Fruit fly (Drosophila melanogaster) Kc167 (cell line): Measurements from ENCODE around the gene mRpL35.

ENCODE experiments used
- Myc ChIP-seq: fragments of >200 bp; optimal IDR thresholded peaks from 2 replicates; lab custom pipeline; 2017; ENCODE audit warnings: missing external identifiers
- Sin3A ChIP-seq: fragments of >200 bp; optimal IDR thresholded peaks from 2 replicates; lab custom pipeline; 2018; ENCODE audit warnings: missing external identifiers
- h ChIP-seq: fragments of >200 bp; optimal IDR thresholded peaks from 3 replicates; lab custom pipeline; 2018; ENCODE audit warnings: missing external identifiers
- insv ChIP-seq: fragments of >200 bp; optimal IDR thresholded peaks from 3 replicates; lab custom pipeline; 2018; ENCODE audit warnings: missing external identifiers
- psq ChIP-seq: fragments of >200 bp; optimal IDR thresholded peaks from 2 replicates; lab custom pipeline; 2017; ENCODE audit warnings: missing external identifiers
- ttk ChIP-seq: sonication (Bioruptor generic); optimal IDR thresholded peaks from 2 replicates; lab custom pipeline; 2017; ENCODE audit warnings: missing external identifiers

mRpL35 gene

DNA sequence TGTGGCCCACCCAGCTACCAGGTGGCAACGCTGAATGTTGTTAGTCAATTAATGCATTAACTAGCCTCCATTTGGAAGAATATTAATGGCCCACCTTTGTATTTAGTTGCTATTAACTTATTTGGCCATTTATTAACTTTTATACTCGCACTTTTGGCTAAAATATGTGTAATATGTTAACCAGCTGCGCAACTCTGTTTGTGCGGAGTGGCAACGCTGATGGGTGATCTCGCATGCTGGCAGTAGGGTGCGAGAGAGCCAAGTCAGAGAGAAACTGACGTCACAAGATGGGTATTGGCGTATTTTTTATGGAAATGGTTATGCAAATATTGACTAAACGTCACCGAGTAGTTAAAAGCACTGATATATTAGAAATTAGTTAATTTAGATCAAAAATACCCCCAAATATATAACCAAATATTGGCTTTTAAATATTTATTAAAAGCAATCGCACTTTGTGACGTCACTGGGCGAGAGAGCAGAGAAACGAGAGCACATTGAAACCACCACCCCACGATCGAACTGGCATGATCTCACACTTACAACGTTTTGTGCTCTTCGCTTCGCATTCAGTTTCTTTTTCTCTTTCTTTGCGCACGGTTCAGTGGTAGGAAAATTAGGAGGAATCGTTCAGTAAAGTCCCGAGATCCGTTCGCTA is 18.4 kb downstream of the mRpL35 start, which contains the start of gene how:
Gene how, plus strand, starts transcription at position 567 of the 658 bp plus-strand sequence.
- no peak for TF ChIP-seq h (lab: Kevin White, UChicago)
- no peak for TF ChIP-seq Sin3A
- TF ChIP-seq Myc (lab: Kevin White, UChicago): no peak
- no peak for TF ChIP-seq psq (lab: Kevin White, UChicago)
- no peak for TF ChIP-seq insv (lab: Kevin White, UChicago)
- no peak for TF ChIP-seq ttk (lab: Kevin White, UChicago)

dm6 chr3R:22042283-22042875 is 19.1 kb downstream of the mRpL35 start:
- TF ChIP-seq ttk (lab: Kevin White, UChicago) (no peak), Myc (lab: Kevin White, UChicago) (no peak), psq (lab: Kevin White, UChicago) (no peak), Sin3A (no peak), h (lab: Kevin White, UChicago) (no peak), insv (lab: Kevin White, UChicago) (no peak)

DNA sequence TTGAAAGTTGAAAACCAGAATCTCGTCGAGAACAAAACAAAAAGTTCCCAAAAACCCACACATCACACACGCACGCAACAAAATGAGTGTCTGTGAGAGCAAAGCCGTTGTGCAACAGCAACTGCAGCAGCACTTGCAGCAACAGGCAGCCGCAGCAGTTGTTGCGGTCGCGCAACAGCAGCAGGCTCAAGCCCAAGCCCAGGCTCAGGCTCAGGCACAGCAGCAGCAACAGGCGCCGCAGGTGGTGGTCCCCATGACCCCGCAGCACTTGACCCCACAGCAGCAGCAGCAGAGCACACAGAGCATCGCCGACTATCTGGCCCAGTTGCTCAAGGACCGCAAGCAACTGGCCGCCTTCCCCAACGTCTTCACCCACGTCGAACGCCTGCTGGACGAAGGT is 19.7 kb downstream of the mRpL35 start:
- TF ChIP-seq ttk (lab: Kevin White, UChicago) (peak; percentile 2), insv (lab: Kevin White, UChicago) (no peak), psq (lab: Kevin White, UChicago) (no peak)

DNA sequence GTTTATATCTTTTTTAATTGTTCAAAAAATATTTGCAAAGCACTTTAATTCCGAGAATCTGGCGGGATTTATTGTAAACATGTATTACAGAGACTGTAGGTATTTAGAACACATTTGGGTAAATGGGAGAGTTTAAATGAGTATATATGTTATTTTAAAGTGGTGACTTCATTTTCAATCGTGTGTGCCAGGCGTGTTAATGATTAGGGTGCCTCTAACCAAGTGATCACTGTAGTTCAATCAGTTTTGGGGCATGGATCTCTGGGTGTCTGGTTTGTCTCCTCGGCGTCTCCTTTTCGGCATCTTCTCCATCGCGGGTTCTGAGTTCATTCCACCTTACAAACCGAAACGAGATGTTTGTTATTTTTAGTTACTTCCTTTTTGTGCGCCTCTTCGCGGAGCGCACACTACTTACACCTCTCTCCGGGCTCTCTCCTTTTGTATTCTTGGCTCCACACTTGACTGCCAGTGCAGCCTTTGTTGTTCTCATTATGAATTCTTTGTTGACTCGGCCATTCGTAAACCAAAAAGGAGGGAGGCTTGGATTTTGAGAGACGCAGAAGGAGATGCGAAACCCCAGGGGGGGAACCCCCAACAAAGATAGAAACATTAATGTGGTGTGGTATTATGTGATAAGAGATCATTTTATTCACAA is 20.5 kb downstream of the mRpL35 start:
- TF ChIP-seq Sin3A (no peak), psq (lab: Kevin White, UChicago) (no peak), Myc (lab: Kevin White, UChicago) (no peak), h (lab: Kevin White, UChicago) (no peak), ttk (lab: Kevin White, UChicago) (no peak), insv (lab: Kevin White, UChicago) (no peak)

DNA sequence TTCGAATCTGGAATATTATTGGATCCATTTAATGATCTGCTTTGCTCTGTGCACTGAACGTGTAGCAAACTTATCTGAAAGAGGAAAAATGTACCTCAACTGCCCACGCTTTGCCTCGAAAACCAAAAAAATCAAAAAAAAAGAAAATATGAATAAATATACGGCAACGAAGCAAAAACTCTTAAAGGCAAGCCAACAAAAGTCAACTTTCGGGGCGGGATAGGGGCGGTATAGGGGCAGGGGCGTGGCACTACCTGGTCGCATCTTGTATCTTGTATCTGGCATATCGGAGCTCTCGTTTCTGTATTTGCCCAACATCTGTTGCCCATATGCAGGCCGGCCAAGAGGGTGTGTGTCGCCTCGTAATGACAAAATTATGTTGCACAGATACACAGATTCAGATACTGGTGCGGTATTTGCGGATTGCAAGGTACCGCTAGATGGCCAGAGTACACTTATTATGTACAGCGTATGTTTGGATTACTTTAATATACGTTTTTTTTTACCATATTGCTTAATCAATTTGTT is 21.2 kb downstream of the mRpL35 start:
- TF ChIP-seq psq (lab: Kevin White, UChicago): no peak
- no peak for TF ChIP-seq h (lab: Kevin White, UChicago)
- no peak for TF ChIP-seq insv (lab: Kevin White, UChicago)
- no peak for TF ChIP-seq ttk (lab: Kevin White, UChicago)
- TF ChIP-seq Sin3A: no peak
- TF ChIP-seq Myc (lab: Kevin White, UChicago): no peak

dm6 chr3R:22046231-22046630 is 22.9 kb downstream of the mRpL35 start:
- no peak for TF ChIP-seq h (lab: Kevin White, UChicago)
- TF ChIP-seq Sin3A: no peak
- no peak for TF ChIP-seq ttk (lab: Kevin White, UChicago)
- TF ChIP-seq Myc (lab: Kevin White, UChicago): no peak
- no peak for TF ChIP-seq insv (lab: Kevin White, UChicago)
- TF ChIP-seq psq (lab: Kevin White, UChicago): no peak

DNA sequence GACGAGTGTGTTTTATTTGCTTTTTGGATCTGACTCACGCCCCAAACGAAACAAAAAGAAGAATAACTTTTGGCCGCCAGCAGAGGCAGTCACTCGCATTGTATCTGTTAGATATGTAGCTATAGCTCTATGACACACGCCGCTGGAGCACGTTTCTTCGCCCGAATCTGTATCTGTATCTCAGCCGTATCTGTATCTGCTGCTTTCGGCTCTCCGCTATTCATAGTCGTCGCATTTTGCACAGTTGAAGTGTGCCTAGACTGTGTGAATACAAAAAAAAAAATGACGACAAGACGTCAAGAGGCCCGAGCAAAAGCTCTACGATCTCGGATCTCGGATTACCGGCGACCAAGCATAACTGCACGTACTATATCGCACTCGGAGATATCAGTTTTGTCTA is 23.4 kb downstream of the mRpL35 start:
- TF ChIP-seq insv (lab: Kevin White, UChicago) (no peak), ttk (lab: Kevin White, UChicago) (no peak)

DNA sequence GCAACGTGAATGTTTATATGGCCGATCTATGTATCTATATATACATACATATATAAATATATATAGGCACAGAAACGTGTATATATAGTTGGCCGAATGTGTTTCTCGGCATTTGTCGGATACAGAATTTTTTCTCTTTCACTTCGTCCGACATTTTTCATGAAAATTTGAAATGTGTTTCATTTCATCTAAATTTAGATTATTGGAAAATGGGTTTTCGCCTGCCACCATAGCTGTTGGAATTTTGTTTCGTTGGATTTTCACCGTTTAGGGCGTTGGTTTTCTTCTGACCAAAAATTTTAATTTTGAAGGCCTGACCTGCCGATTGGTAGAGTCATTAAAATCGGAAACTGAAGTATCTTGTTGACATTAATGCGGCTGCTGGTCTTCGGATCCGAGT is 24.1 kb downstream of the mRpL35 start:
- no peak for TF ChIP-seq h (lab: Kevin White, UChicago)
- TF ChIP-seq psq (lab: Kevin White, UChicago): no peak
- no peak for TF ChIP-seq Myc (lab: Kevin White, UChicago)
- no peak for TF ChIP-seq Sin3A
- no peak for TF ChIP-seq ttk (lab: Kevin White, UChicago)
- no peak for TF ChIP-seq insv (lab: Kevin White, UChicago)

DNA sequence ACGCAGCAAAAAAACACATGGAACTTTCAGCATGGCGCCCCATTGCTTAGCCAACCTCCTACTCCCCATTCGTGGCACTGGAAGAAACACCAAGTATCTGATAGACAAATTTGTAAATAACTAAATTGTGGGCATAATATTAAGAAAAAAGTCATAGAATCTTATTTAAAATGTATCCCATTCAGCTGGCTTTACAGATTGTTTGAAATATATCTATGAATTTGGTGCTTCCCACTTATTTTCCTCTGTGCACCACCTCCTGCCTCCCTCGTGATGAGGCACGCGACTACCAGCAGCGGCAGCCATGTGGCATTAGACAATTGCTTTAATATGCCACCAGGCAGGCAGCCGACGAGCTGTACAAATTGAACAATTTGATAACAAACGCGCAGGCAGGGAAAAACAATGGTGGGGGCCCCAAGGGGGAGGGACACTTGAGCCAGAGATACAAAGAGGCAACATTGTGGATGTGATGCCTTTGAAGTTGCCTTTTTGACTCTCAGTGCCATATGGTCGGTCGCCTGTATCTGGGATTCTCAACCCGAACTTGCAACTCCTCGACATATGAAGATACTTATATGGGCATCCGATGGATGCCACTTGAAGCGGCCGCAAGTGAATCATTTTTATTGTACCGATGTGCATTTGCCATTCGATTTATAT is 25.9 kb downstream of the mRpL35 start:
- TF ChIP-seq Myc (lab: Kevin White, UChicago): no peak
- no peak for TF ChIP-seq insv (lab: Kevin White, UChicago)
- no peak for TF ChIP-seq ttk (lab: Kevin White, UChicago)
- no peak for TF ChIP-seq Sin3A
- TF ChIP-seq psq (lab: Kevin White, UChicago): no peak
- TF ChIP-seq h (lab: Kevin White, UChicago): no peak

DNA sequence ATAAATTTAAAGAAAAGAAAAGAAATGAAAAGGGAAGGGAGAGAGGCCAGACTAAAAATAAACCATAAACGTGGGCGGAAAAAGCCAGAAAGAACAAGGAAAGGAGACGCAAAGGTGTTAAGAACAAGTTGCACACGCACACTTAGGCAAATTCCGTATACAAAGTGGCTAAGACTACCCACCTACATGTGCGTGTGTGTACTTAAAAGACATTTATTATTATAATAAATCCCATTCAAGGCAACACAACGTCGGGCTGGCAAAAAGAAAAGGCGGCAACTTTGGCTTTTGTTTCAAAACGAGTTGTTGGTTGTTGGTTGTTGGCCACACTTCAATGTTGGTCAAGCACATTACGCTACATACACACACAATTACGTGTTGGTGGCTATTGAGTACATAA is 28.9 kb downstream of the mRpL35 start:
- no peak for TF ChIP-seq Myc (lab: Kevin White, UChicago)
- no peak for TF ChIP-seq Sin3A
- TF ChIP-seq psq (lab: Kevin White, UChicago): no peak
- TF ChIP-seq ttk (lab: Kevin White, UChicago): no peak
- no peak for TF ChIP-seq insv (lab: Kevin White, UChicago)
- no peak for TF ChIP-seq h (lab: Kevin White, UChicago)

DNA sequence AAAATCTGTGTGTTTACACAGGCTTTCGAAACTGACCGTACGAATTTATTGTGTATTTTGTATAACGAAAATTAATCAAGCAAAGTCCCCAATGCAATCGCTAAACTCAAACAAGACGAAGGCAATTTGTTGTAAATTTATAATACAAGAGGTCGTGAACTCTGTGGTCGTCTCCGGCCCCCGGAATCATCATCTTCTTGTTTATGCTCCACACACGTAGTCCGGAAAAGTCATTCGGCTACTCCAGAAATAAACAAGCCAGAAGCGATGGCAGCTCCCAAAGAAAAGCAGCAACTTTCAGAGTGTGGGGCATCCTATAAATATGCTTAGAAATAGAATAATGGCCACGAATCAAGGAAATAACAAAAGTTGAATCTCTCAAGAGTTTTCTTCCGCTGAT is 29.9 kb downstream of the mRpL35 start:
- TF ChIP-seq ttk (lab: Kevin White, UChicago) (no peak), h (lab: Kevin White, UChicago) (no peak), insv (lab: Kevin White, UChicago) (no peak), Myc (lab: Kevin White, UChicago) (no peak), psq (lab: Kevin White, UChicago) (no peak), Sin3A (no peak)
